Worm (Caenorhabditis elegans): ENCODE measurements around the gene F15H10.8.

ce11 chrV:10416925-10417324 is 14.2 kb upstream of the F15H10.8 start, which contains the start of gene F15H10.10:
- TF ChIP-seq bed-3 (GFP tag; optimal IDR thresholded peaks at IDR 0.05) (no peak), nhr-76 (tag; optimal IDR thresholded peaks at IDR 0.05) (no peak)
